Worm (Caenorhabditis elegans) whole organism, L2 larva: ENCODE data around the gene srx-62.

Experiments
- blmp-1 ChIP-seq: sonication (generic microtip); optimal IDR thresholded peaks from 2 replicates; lab custom pipeline; 2017; ENCODE audit warnings: missing genetic modification characterization, mild to moderate bottlenecking, missing compliant biosample characterization, antibody characterized with exemption, moderate library complexity; ENCODE audit not compliant: insufficient read depth
- egl-27 ChIP-seq: sonication (generic microtip); optimal IDR thresholded peaks from 3 replicates; lab custom pipeline; 2017; ENCODE audit warnings: missing biosample characterization, missing genetic modification reagents, missing genetic modification characterization
- elt-3 ChIP-seq: sonication (generic microtip); optimal IDR thresholded peaks from 2 replicates; lab custom pipeline; 2017; ENCODE audit warnings: missing biosample characterization, missing genetic modification characterization
- fos-1 ChIP-seq: fragments of 150-350 bp; optimal IDR thresholded peaks from 2 replicates; lab custom pipeline; 2014; ENCODE audit warnings: missing biosample characterization, missing genetic modification characterization
- lin-13 ChIP-seq: fragments of 150-350 bp; optimal IDR thresholded peaks from 2 replicates; lab custom pipeline; 2014; ENCODE audit warnings: missing biosample characterization, missing genetic modification reagents, missing genetic modification characterization
- lin-39 ChIP-seq: fragments of 150-350 bp; optimal IDR thresholded peaks from 2 replicates; lab custom pipeline; 2014; ENCODE audit warnings: missing biosample characterization, missing genetic modification reagents, missing genetic modification characterization
- nhr-10 ChIP-seq: sonication (generic microtip); optimal IDR thresholded peaks from 2 replicates; lab custom pipeline; 2017; ENCODE audit warnings: missing biosample characterization, missing genetic modification characterization
- nhr-12 ChIP-seq: fragments of 150-350 bp; optimal IDR thresholded peaks from 2 replicates; lab custom pipeline; 2014; ENCODE audit warnings: missing biosample characterization, missing genetic modification characterization
- nhr-25 ChIP-seq: fragments of 150-350 bp; sonication (generic microtip); optimal IDR thresholded peaks from 3 replicates; lab custom pipeline; 2014; ENCODE audit warnings: missing biosample characterization, missing genetic modification characterization
- nhr-6 ChIP-seq: fragments of 150-350 bp; optimal IDR thresholded peaks from 2 replicates; lab custom pipeline; 2014; ENCODE audit warnings: missing biosample characterization, missing genetic modification characterization
- sma-9 ChIP-seq, 2 experiments: fragments of 150-350 bp in 1 of 2; sonication (generic microtip) in 1 of 2; optimal IDR thresholded peaks; 2 replicates each; lab custom pipeline; 2014 to 2016; ENCODE audit warnings: missing genetic modification characterization in 2 of 2, mild to moderate bottlenecking in 1 of 2, missing biosample characterization in 1 of 2, missing compliant biosample characterization in 1 of 2, missing genetic modification reagents in 1 of 2, moderate library complexity in 1 of 2
- unc-62 ChIP-seq: fragments of 150-350 bp; optimal IDR thresholded peaks from 2 replicates; lab custom pipeline; 2014; ENCODE audit warnings: missing biosample characterization, missing genetic modification reagents, missing genetic modification characterization
- zag-1 ChIP-seq: fragments of 150-350 bp; optimal IDR thresholded peaks from 2 replicates; lab custom pipeline; 2014; ENCODE audit warnings: missing biosample characterization, missing genetic modification characterization

DNA sequence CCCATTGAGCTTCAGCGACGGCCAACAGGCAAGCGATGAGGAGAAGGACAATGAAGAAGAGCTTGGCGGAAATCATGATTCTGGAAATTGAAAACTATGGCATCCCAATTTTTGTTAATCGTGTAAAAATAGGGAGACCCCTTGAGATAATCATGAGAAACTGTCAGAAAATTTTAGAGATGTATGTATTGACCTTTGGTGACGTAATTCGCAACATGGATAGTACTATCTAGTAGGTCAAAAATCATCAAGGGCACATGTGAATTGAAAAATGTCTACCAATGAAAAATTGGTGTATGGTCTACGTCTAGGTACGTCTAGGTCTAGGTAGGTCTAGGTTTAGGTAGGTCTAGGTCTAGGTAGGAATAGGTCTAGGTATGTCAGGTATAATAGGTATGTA lies 16.7 kb downstream of the srx-62 start, which contains the start of gene nlp-34:
- TF ChIP-seq unc-62 (GFP tag; lab: Kevin White, UChicago) = no peak
- TF ChIP-seq fos-1 (tag; lab: Kevin White, UChicago) = no peak
- TF ChIP-seq lin-13 = no peak
- no peak for TF ChIP-seq nhr-25 (tag; lab: Kevin White, UChicago)
- TF ChIP-seq egl-27 (tag; lab: Kevin White, UChicago) = no peak
- no peak for TF ChIP-seq sma-9 (GFP tag; optimal IDR thresholded peaks at IDR 0.05; lab: Kevin White, UChicago)
- TF ChIP-seq sma-9 (tag; optimal IDR thresholded peaks at IDR 0.05; lab: Kevin White, UChicago) = no peak
- TF ChIP-seq zag-1 (tag; lab: Kevin White, UChicago) = no peak
- TF ChIP-seq nhr-12 = no peak
- TF ChIP-seq blmp-1 = no peak
- no peak for TF ChIP-seq nhr-6 (tag; lab: Kevin White, UChicago)
- no peak for TF ChIP-seq nhr-10 (tag; lab: Kevin White, UChicago)
- TF ChIP-seq elt-3 (tag; lab: Kevin White, UChicago) = no peak
- TF ChIP-seq lin-39 (tag; lab: Kevin White, UChicago) = no peak
